Fruit fly (Drosophila melanogaster): ENCODE measurements around the gene Cph.

dm6 chrX:7266604-7267003, 129.1 kb downstream of the Cph start, which contains the start of gene CG1958:
- TF ChIP-seq psq (GFP tag; optimal IDR thresholded peaks at IDR 0.05) (no peak), OdsH (GFP tag; optimal IDR thresholded peaks at IDR 0.05) (no peak), Rel (GFP tag; optimal IDR thresholded peaks at IDR 0.05) (no peak), Rel (tag; optimal IDR thresholded peaks at IDR 0.05) (no peak), Dif (GFP tag; optimal IDR thresholded peaks at IDR 0.05; ENCODE audit: partially characterized antibody) (no peak), Jra (GFP tag; optimal IDR thresholded peaks at IDR 0.05) (no peak), pan (optimal IDR thresholded peaks at IDR 0.05) (no peak)
